Fruit fly (Drosophila melanogaster) whole organism, prepupa: Measurements from ENCODE around the gene Unr.

Experiments used
- CG10631 ChIP-seq: fragments of 200-800 bp; sonication (Bioruptor generic); optimal IDR thresholded peaks from 2 replicates; lab custom pipeline; 2016; ENCODE audit warnings: missing biosample characterization, missing genetic modification characterization
- CG11294 ChIP-seq: fragments of 200-800 bp; sonication (Bioruptor generic); IDR thresholded peaks from 2 replicates; pipeline ENCODE4 v1.3.6; 2022; ENCODE audit warnings: missing biosample characterization, missing genetic modification characterization
- CG11902 ChIP-seq: fragments of 200-800 bp; sonication (Bioruptor generic); optimal IDR thresholded peaks from 3 replicates; lab custom pipeline; 2016; ENCODE audit warnings: missing biosample characterization, missing genetic modification characterization
- CG15336 ChIP-seq: fragments of 200-800 bp; sonication (Bioruptor generic); IDR thresholded peaks from 2 replicates; pipeline ENCODE4 v1.3.6; 2022; ENCODE audit warnings: missing biosample characterization, missing genetic modification characterization
- CG1621 ChIP-seq: fragments of 200-800 bp; sonication (Bioruptor generic); optimal IDR thresholded peaks from 3 replicates; lab custom pipeline; 2018; ENCODE audit warnings: missing biosample characterization, mild to moderate bottlenecking, missing genetic modification characterization
- CG16779 ChIP-seq: fragments of 200-800 bp; sonication (Bioruptor generic); optimal IDR thresholded peaks from 3 replicates; lab custom pipeline; 2017; ENCODE audit warnings: missing biosample characterization, mild to moderate bottlenecking, missing genetic modification characterization
- CG3032 ChIP-seq: fragments of 200-800 bp; optimal IDR thresholded peaks from 2 replicates; lab custom pipeline; 2019; ENCODE audit warnings: missing biosample characterization, mild to moderate bottlenecking, missing genetic modification characterization, moderate library complexity
- CG31627 ChIP-seq: fragments of 200-800 bp; sonication (Bioruptor generic); optimal IDR thresholded peaks from 3 replicates; lab custom pipeline; 2016; ENCODE audit warnings: missing biosample characterization, missing genetic modification characterization
- CG32006 ChIP-seq: fragments of 200-800 bp; sonication (Bioruptor generic); optimal IDR thresholded peaks from 3 replicates; lab custom pipeline; 2017; ENCODE audit warnings: missing biosample characterization, mild to moderate bottlenecking, missing genetic modification characterization
- CG4318 ChIP-seq: fragments of 200-800 bp; sonication (Bioruptor generic); optimal IDR thresholded peaks from 3 replicates; lab custom pipeline; 2017; ENCODE audit warnings: missing biosample characterization, mild to moderate bottlenecking, missing genetic modification characterization
- CG6163 ChIP-seq: fragments of 200-800 bp; sonication (Bioruptor generic); IDR thresholded peaks from 3 replicates; pipeline ENCODE4 v1.3.6; 2022; ENCODE audit warnings: missing biosample characterization, missing genetic modification characterization
- CG6276 ChIP-seq: fragments of 200-800 bp; sonication (Bioruptor generic); optimal IDR thresholded peaks from 2 replicates; lab custom pipeline; 2017; ENCODE audit warnings: missing biosample characterization, mild to moderate bottlenecking, missing genetic modification characterization
- CG7368 ChIP-seq: fragments of 200-800 bp; sonication (Bioruptor generic); optimal IDR thresholded peaks from 3 replicates; lab custom pipeline; 2016; ENCODE audit warnings: missing biosample characterization, missing genetic modification characterization
- CG8319 ChIP-seq: fragments of 200-800 bp; sonication (Bioruptor generic); optimal IDR thresholded peaks from 3 replicates; lab custom pipeline; 2016; ENCODE audit warnings: missing biosample characterization, missing genetic modification characterization
- CG8632 ChIP-seq: fragments of 200-800 bp; sonication (Bioruptor generic); optimal IDR thresholded peaks from 3 replicates; lab custom pipeline; 2016; ENCODE audit warnings: missing biosample characterization, missing genetic modification characterization
- CG9139 ChIP-seq: fragments of 200-800 bp; sonication (Bioruptor generic); optimal IDR thresholded peaks from 3 replicates; lab custom pipeline; 2017; ENCODE audit warnings: missing biosample characterization, mild to moderate bottlenecking, missing genetic modification characterization
- Eip75B ChIP-seq: fragments of 200-800 bp; sonication (Bioruptor generic); optimal IDR thresholded peaks from 3 replicates; lab custom pipeline; 2016; ENCODE audit warnings: missing biosample characterization, missing genetic modification characterization
- Eip78C ChIP-seq: fragments of 200-800 bp; sonication (Bioruptor generic); peaks from one replicate; lab custom pipeline; 2016; ENCODE audit warnings: missing biosample characterization, missing genetic modification characterization
- Eip93F ChIP-seq: fragments of 200-800 bp; sonication (Bioruptor generic); optimal IDR thresholded peaks from 2 replicates; lab custom pipeline; 2016; ENCODE audit warnings: missing biosample characterization, mild to moderate bottlenecking, missing genetic modification characterization
- Ets96B ChIP-seq: fragments of 200-800 bp; optimal IDR thresholded peaks from 2 replicates; lab custom pipeline; 2019; ENCODE audit warnings: missing biosample characterization, mild to moderate bottlenecking, missing genetic modification characterization, moderate library complexity
- Gug ChIP-seq: fragments of 200-800 bp; sonication (Bioruptor generic); IDR thresholded peaks from 2 replicates; pipeline ENCODE4 v1.3.6; 2022; ENCODE audit warnings: missing biosample characterization, missing genetic modification characterization
- Hr38 ChIP-seq: sonication (Bioruptor generic); optimal IDR thresholded peaks from 2 replicates; lab custom pipeline; 2016; ENCODE audit warnings: missing biosample characterization, missing genetic modification characterization
- Hr4 ChIP-seq: fragments of 200-800 bp; sonication (Bioruptor generic); optimal IDR thresholded peaks from 3 replicates; lab custom pipeline; 2016; ENCODE audit warnings: missing biosample characterization, missing genetic modification characterization
- Lpt ChIP-seq: fragments of 200-800 bp; sonication (Bioruptor generic); optimal IDR thresholded peaks from 3 replicates; lab custom pipeline; 2016; ENCODE audit warnings: missing biosample characterization, missing genetic modification characterization
- Met ChIP-seq: fragments of 200-800 bp; sonication (Bioruptor generic); optimal IDR thresholded peaks from 3 replicates; lab custom pipeline; 2016; ENCODE audit warnings: missing biosample characterization, missing genetic modification characterization
- OdsH ChIP-seq: fragments of 200-800 bp; sonication (Bioruptor generic); optimal IDR thresholded peaks from 3 replicates; lab custom pipeline; 2016; ENCODE audit warnings: missing biosample characterization, missing genetic modification characterization
- Smox ChIP-seq: fragments of 200-800 bp; sonication (Bioruptor generic); optimal IDR thresholded peaks from 3 replicates; lab custom pipeline; 2016; ENCODE audit warnings: missing biosample characterization, missing genetic modification characterization
- Sox102F ChIP-seq: fragments of 200-800 bp; sonication (Bioruptor generic); optimal IDR thresholded peaks from 2 replicates; lab custom pipeline; 2016; ENCODE audit warnings: missing biosample characterization, mild to moderate bottlenecking, missing genetic modification characterization
- achi ChIP-seq: fragments of 200-800 bp; sonication (Bioruptor generic); optimal IDR thresholded peaks from 3 replicates; lab custom pipeline; 2016; ENCODE audit warnings: missing biosample characterization, missing genetic modification characterization
- cyc ChIP-seq: fragments of 200-800 bp; sonication (Bioruptor generic); optimal IDR thresholded peaks from 3 replicates; lab custom pipeline; 2016; ENCODE audit warnings: missing biosample characterization, missing genetic modification characterization
- dac ChIP-seq: fragments of 200-800 bp; sonication (Bioruptor generic); optimal IDR thresholded peaks from 2 replicates; lab custom pipeline; 2017; ENCODE audit warnings: missing biosample characterization, mild to moderate bottlenecking, missing genetic modification characterization
- dsx ChIP-seq: fragments of 200-800 bp; optimal IDR thresholded peaks from 3 replicates; lab custom pipeline; 2019; ENCODE audit warnings: missing biosample characterization, mild to moderate bottlenecking, missing genetic modification characterization, moderate library complexity; ENCODE audit not compliant: poor library complexity, severe bottlenecking
- fd59A ChIP-seq: fragments of 200-800 bp; sonication (Bioruptor generic); optimal IDR thresholded peaks from 2 replicates; lab custom pipeline; 2017; ENCODE audit warnings: missing biosample characterization, mild to moderate bottlenecking, missing genetic modification characterization, missing genetic modification reagents
- fd85E ChIP-seq: fragments of 200-800 bp; sonication (Bioruptor generic); optimal IDR thresholded peaks from 3 replicates; lab custom pipeline; 2016; ENCODE audit warnings: missing biosample characterization, missing genetic modification characterization
- fkh ChIP-seq: fragments of 200-800 bp; sonication (Bioruptor generic); optimal IDR thresholded peaks from 3 replicates; lab custom pipeline; 2017; ENCODE audit warnings: missing biosample characterization, mild to moderate bottlenecking, missing genetic modification characterization, moderate library complexity
- pdm3 ChIP-seq: fragments of 200-800 bp; sonication (Bioruptor generic); optimal IDR thresholded peaks from 3 replicates; lab custom pipeline; 2016; ENCODE audit warnings: missing biosample characterization, missing genetic modification characterization
- spab ChIP-seq: fragments of 200-800 bp; sonication (Bioruptor generic); optimal IDR thresholded peaks from 2 replicates; lab custom pipeline; 2017; ENCODE audit warnings: missing biosample characterization, mild to moderate bottlenecking, missing genetic modification characterization, missing genetic modification reagents
- svp ChIP-seq: fragments of 200-800 bp; sonication (Bioruptor generic); peaks from one replicate; lab custom pipeline; 2016; ENCODE audit warnings: missing biosample characterization, missing genetic modification characterization
- topi ChIP-seq: fragments of 200-800 bp; sonication (Bioruptor generic); optimal IDR thresholded peaks from 3 replicates; lab custom pipeline; 2016; ENCODE audit warnings: missing biosample characterization, missing genetic modification characterization
- vri ChIP-seq: fragments of 200-800 bp; sonication (Bioruptor generic); optimal IDR thresholded peaks from 3 replicates; lab custom pipeline; 2016; ENCODE audit warnings: missing biosample characterization, mild to moderate bottlenecking, missing genetic modification characterization

Gene Unr

DNA sequence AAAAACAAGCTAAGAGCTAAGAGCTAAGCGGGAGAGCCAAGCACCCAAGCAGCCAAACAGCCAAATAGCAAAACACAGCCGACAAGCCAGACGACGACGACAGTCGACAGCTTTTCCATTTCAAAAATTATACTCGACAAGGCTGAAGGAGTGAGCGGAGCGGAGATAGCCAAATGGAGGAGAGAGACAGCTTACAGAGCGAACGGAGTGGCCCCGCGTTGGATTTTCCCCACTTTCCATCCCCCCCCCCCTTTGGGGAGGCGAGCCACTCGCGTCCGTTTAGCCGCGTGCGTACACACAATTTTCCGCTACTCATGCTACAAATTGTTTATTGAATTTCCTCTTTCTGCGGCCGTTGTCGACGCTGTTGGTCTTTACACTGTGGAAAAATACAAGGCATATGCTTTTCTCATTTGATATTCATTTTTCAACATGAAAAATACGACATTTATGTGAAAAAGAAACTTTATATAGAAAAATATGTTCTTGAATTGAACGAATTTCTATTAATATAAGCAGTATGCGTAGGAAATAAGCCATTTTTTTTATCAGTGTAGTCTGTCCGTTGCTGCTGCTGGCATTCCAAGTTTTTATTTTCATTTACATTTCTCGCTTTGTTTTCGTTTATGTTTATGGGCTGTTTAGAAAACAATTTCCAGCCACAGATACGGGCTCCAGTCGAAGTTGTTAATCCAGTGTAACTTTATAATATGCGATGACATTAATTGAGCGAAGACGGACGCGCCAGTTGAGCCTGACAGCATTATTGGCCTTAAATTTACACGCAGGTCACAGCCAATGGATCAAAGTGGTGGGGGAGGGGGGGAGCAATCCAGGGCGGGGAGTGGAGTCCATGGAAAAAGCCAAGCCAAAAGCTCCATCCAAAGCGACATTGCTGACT, 15.9 kb upstream of the Unr start (continued):
- TF ChIP-seq Eip78C = peak; percentile 98
- peak; percentile 86 for TF ChIP-seq CG8319 (GFP tag; lab: Kevin White, UChicago)
- peak; percentile 89 for TF ChIP-seq fd59A (GFP tag; lab: Kevin White, UChicago)
- TF ChIP-seq OdsH (GFP tag; lab: Kevin White, UChicago) = peak; percentile 96
- peak; percentile 53 for TF ChIP-seq Hr38 (GFP tag; lab: Kevin White, UChicago)
- peak; percentile 91 for TF ChIP-seq CG16779 (tag; lab: Kevin White, UChicago)
- TF ChIP-seq CG11902 (GFP tag; lab: Kevin White, UChicago) = peak; percentile 85
- TF ChIP-seq Eip75B = peak; percentile 95
- peak; percentile 95 for TF ChIP-seq CG10631 (GFP tag; lab: Kevin White, UChicago)
- TF ChIP-seq fkh (GFP tag; lab: Kevin White, UChicago) = peak; percentile 91
- TF ChIP-seq topi = peak; percentile 89
- TF ChIP-seq CG4318 = peak; percentile 95
- TF ChIP-seq spab (GFP tag; lab: Kevin White, UChicago) = peak; percentile 92
- TF ChIP-seq Ets96B (tag; lab: Kevin White, UChicago) = peak; percentile 96
- peak; percentile 98 for TF ChIP-seq Hr4 (GFP tag; lab: Kevin White, UChicago)
- TF ChIP-seq CG8632 = peak; percentile 93
- peak; percentile 96 for TF ChIP-seq pdm3
- TF ChIP-seq fd85E = peak; percentile 66
- peak; percentile 87 for TF ChIP-seq Sox102F (GFP tag; lab: Kevin White, UChicago)
- TF ChIP-seq CG11294 = peak; percentile 89
- peak; percentile 91 for TF ChIP-seq CG7368 (GFP tag; lab: Kevin White, UChicago)
- TF ChIP-seq svp (GFP tag; lab: Kevin White, UChicago) = peak; percentile 95
- peak; percentile 95 for TF ChIP-seq Lpt (GFP tag; lab: Kevin White, UChicago)
- peak; percentile 95 for TF ChIP-seq CG3032 (tag; lab: Kevin White, UChicago)
- TF ChIP-seq CG6163 (GFP tag; lab: Robert Waterston, UW) = peak; percentile 97
- TF ChIP-seq vri (GFP tag; lab: Kevin White, UChicago) = peak; percentile 61
- peak; percentile 83 for TF ChIP-seq CG9139

DNA sequence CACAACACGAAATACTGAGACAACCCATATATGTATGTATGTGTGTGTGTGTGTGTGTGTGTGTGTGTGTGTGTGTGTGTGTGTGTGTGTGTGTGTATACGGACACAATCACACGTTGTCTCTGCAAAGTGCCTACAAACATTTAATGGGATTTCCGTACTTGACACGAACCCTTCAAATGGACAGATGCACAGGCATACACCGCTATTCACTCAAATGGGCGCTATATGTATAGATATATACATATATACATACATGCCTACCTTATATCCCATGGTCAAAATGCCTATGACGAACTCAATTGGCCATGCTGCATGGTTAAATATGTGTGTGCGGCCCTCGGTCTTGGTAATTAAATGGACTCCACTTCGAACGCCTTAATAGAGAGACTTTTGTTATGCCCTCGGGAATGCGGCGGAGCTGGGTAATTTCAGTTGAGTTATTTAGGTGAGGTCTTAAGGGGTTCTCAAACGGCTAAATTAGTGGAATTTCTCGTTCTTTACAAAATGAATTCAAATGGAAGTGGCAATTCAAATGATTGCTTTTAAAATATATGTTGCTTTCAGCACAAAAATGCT, 14.4 kb upstream of the Unr start:
- no peak for TF ChIP-seq CG6163 (GFP tag; lab: Robert Waterston, UW)
- no peak for TF ChIP-seq dac (GFP tag; lab: Kevin White, UChicago)
- TF ChIP-seq Ets96B (tag; lab: Kevin White, UChicago) = no peak
- TF ChIP-seq Gug (GFP tag; lab: Robert Waterston, UW) = no peak
- peak; percentile 8 for TF ChIP-seq svp (GFP tag; lab: Kevin White, UChicago)
- TF ChIP-seq fd59A (GFP tag; lab: Kevin White, UChicago) = no peak
- TF ChIP-seq CG8632 = no peak

DNA sequence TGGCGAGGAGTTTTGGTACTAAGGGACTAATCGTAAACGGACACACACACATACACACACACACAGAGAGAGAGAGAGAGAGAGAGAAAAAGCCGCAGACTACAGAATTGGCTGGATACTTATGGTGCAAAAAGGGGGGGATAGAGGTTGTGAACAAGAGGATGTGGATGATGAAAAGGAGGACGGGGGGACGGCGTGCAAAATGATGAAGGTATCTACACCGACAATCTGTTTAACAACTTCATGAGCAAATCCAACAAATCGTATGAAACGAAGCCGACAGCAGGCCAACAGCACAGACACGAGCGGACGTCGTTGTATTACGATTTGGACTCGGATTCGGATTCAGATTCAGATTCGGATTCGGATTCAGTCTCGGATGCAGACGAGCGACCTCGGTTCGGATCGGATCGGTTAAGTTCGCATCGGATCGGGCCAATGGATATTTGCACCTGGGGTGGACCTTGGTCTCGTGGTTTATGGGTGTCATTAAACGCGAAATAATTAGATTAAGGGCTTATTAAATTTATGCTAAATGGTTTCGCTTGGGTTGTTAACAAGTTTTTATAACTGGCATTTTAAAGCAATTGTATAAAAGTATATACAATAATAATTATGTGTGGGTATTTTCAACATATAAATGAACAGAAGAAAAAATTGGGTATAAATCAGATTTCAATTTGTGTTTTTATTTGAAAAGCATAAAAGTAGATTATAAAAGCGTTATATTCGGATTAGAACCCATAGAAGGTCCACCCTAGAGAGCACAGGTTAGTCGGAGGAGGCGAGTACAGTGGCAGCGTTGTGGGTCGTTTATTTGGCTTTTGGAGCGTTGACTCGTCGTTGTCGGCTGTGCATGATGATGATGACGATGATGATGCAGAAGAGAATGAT, 13.1 kb upstream of the Unr start:
- TF ChIP-seq CG9139 (peak; percentile 88), Hr4 (GFP tag; lab: Kevin White, UChicago) (peak; percentile 88), Eip93F (GFP tag; lab: Kevin White, UChicago) (peak; percentile 92), CG8319 (GFP tag; lab: Kevin White, UChicago) (peak; percentile 92), CG7368 (GFP tag; lab: Kevin White, UChicago) (peak; percentile 86), Smox (GFP tag; lab: Kevin White, UChicago) (peak; percentile 91), cyc (GFP tag; lab: Kevin White, UChicago) (peak; percentile 90), Sox102F (GFP tag; lab: Kevin White, UChicago) (peak; percentile 93), CG6276 (peak; percentile 97), CG3032 (tag; lab: Kevin White, UChicago) (peak; percentile 94), CG8632 (peak; percentile 95), CG15336 (GFP tag; lab: Robert Waterston, UW) (peak; percentile 94), vri (GFP tag; lab: Kevin White, UChicago) (peak; percentile 86), Ets96B (tag; lab: Kevin White, UChicago) (peak; percentile 97), OdsH (GFP tag; lab: Kevin White, UChicago) (peak; percentile 94), dsx (GFP tag; lab: Kevin White, UChicago) (peak; percentile 86), pdm3 (peak; percentile 91), CG10631 (GFP tag; lab: Kevin White, UChicago) (peak; percentile 95), Eip75B (peak; percentile 96), Met (GFP tag; lab: Kevin White, UChicago) (peak; percentile 94), Eip78C (peak; percentile 99), svp (GFP tag; lab: Kevin White, UChicago) (peak; percentile 99), CG1621 (tag; lab: Kevin White, UChicago) (peak; percentile 81), achi (GFP tag; lab: Kevin White, UChicago) (peak; percentile 95), CG32006 (GFP tag; lab: Kevin White, UChicago) (peak; percentile 95), CG4318 (peak; percentile 94), CG16779 (tag; lab: Kevin White, UChicago) (peak; percentile 96), CG31627 (peak; percentile 89)
